Worm (Caenorhabditis elegans): ENCODE data around the gene scvp-1.

- no peak for TF ChIP-seq nhr-76 (tag; optimal IDR thresholded peaks at IDR 0.05)
- TF ChIP-seq snpc-4 (tag; optimal IDR thresholded peaks at IDR 0.05) = no peak
- TF ChIP-seq nhr-237 (tag; optimal IDR thresholded peaks at IDR 0.05) = no peak
- TF ChIP-seq unc-39 (tag; optimal IDR thresholded peaks at IDR 0.05) = no peak
- no peak for TF ChIP-seq lsy-2 (tag; optimal IDR thresholded peaks at IDR 0.05)
- no peak for TF ChIP-seq mep-1 (tag; optimal IDR thresholded peaks at IDR 0.05)
- TF ChIP-seq sptf-1 (tag; optimal IDR thresholded peaks at IDR 0.05) = no peak
- no peak for TF ChIP-seq blmp-1 (tag; optimal IDR thresholded peaks at IDR 0.05)
- TF ChIP-seq pha-4 (tag; optimal IDR thresholded peaks at IDR 0.05) = no peak
- TF ChIP-seq ztf-11 (tag; optimal IDR thresholded peaks at IDR 0.05) = no peak
- no peak for TF ChIP-seq nhr-28 (tag; optimal IDR thresholded peaks at IDR 0.05)
- no peak for TF ChIP-seq unc-62 (GFP tag; optimal IDR thresholded peaks at IDR 0.05)
- TF ChIP-seq ceh-43 (GFP tag; optimal IDR thresholded peaks at IDR 0.05) = no peak
Observed at ce11 chrV:10909959-10910358, 21.1 kb downstream of the scvp-1 start.
